Worm (Caenorhabditis elegans): ENCODE results near the gene mom-2.

mom-2 gene

DNA sequence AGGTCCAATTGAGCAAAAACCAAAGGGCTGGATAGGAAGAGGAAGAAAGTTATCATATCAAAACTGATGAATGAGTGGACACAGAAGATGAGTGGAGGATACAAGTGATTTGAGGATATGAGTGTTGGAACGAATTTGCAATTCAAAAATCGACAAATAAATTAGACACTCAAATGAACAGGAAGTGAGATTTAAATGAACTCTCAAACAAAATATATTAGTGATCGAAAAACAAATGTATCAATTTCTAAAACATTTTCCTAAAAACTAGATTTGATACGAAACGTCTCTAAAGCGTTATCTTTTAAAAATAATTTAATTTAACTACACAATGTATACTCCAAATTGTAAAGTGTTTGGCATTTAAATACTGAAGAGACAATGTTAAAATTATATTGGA lies 19.6 kb downstream of the mom-2 start, which contains the start of gene F38E1.10:
Gene F38E1.10 (minus strand): TSS at position 101 of the 400 bp plus-strand sequence.
- TF ChIP-seq mml-1 (tag; optimal IDR thresholded peaks at IDR 0.05): no peak
- no peak for TF ChIP-seq ceh-16 (tag; optimal IDR thresholded peaks at IDR 0.05)
- TF ChIP-seq jun-1 (tag; optimal IDR thresholded peaks at IDR 0.05): no peak
- TF ChIP-seq skn-1 (tag; optimal IDR thresholded peaks at IDR 0.05): no peak
- no peak for TF ChIP-seq ceh-82 (tag; optimal IDR thresholded peaks at IDR 0.05)
- TF ChIP-seq nhr-67 (tag; optimal IDR thresholded peaks at IDR 0.05): no peak

- no peak for TF ChIP-seq nhr-12 (tag; optimal IDR thresholded peaks at IDR 0.05)
- TF ChIP-seq nhr-237 (tag; optimal IDR thresholded peaks at IDR 0.05): no peak
Observed at ce11 chrV:8375849-8376248, 20.1 kb downstream of the mom-2 start, which contains the start of gene F38E1.3. TSS of gene F38E1.3 (plus strand) at chrV:8376149.

ce11 chrV:8379206-8379605 lies 23.4 kb downstream of the mom-2 start, which contains the start of gene F52E1.5:
TSS of gene F52E1.5 (plus strand) at chrV:8379506.
- TF ChIP-seq daf-12 (tag; optimal IDR thresholded peaks at IDR 0.05) (no peak), nhr-11 (tag; optimal IDR thresholded peaks at IDR 0.05) (no peak), ztf-4 (tag; optimal IDR thresholded peaks at IDR 0.05) (no peak), elt-1 (tag; optimal IDR thresholded peaks at IDR 0.05) (no peak), mml-1 (tag; optimal IDR thresholded peaks at IDR 0.05) (no peak), lsy-12 (tag; optimal IDR thresholded peaks at IDR 0.05) (no peak), nhr-23 (tag; optimal IDR thresholded peaks at IDR 0.05) (no peak)

ce11 chrV:8380076-8380475 lies 24.3 kb downstream of the mom-2 start:
- TF ChIP-seq daf-12 (tag; optimal IDR thresholded peaks at IDR 0.05) (no peak), nhr-28 (tag; optimal IDR thresholded peaks at IDR 0.05) (no peak)

ce11 chrV:8383716-8384115 lies 27.9 kb downstream of the mom-2 start, which contains the start of gene F52E1.14:
TSS of gene F52E1.14 (plus strand) at chrV:8383922.
- no peak for TF ChIP-seq lin-39 (tag; optimal IDR thresholded peaks at IDR 0.05)
- TF ChIP-seq skn-1 (tag; optimal IDR thresholded peaks at IDR 0.05): no peak
- peak; percentile 30 for TF ChIP-seq pha-4 (tag; optimal IDR thresholded peaks at IDR 0.05)
- no peak for TF ChIP-seq nhr-25 (tag; optimal IDR thresholded peaks at IDR 0.05)
- peak; percentile 90 for TF ChIP-seq pqm-1 (tag; optimal IDR thresholded peaks at IDR 0.05)
- TF ChIP-seq ztf-4 (tag; optimal IDR thresholded peaks at IDR 0.05): no peak
- TF ChIP-seq elt-2 (tag; optimal IDR thresholded peaks at IDR 0.05): peak; percentile 94

DNA sequence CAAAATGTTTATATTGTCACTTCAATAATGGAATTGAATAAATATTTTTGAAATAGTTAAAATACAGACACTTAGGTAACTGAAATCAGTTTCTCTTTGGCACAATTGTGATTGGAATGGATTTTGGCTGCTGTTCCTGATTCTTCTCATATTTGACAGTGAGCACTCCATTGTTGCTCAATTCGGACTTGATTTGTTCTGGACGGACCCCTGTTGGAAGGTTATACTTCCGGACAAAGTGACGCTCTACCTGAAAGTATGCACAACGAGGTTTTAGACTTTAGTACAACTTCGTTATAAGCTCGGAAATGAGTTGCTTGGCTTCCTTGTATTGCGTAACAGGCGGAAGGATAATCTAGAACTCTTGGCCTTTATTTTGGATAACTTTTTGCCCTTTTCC lies 29.0 kb downstream of the mom-2 start:
- TF ChIP-seq unc-39 (tag; optimal IDR thresholded peaks at IDR 0.05) (no peak), nhr-43 (tag; optimal IDR thresholded peaks at IDR 0.05; ENCODE audit: poor library complexity, severe bottlenecking) (no peak), sea-2 (GFP tag; optimal IDR thresholded peaks at IDR 0.05) (no peak), fos-1 (tag; optimal IDR thresholded peaks at IDR 0.05) (peak; percentile 47), nhr-25 (tag; optimal IDR thresholded peaks at IDR 0.05) (no peak)

DNA sequence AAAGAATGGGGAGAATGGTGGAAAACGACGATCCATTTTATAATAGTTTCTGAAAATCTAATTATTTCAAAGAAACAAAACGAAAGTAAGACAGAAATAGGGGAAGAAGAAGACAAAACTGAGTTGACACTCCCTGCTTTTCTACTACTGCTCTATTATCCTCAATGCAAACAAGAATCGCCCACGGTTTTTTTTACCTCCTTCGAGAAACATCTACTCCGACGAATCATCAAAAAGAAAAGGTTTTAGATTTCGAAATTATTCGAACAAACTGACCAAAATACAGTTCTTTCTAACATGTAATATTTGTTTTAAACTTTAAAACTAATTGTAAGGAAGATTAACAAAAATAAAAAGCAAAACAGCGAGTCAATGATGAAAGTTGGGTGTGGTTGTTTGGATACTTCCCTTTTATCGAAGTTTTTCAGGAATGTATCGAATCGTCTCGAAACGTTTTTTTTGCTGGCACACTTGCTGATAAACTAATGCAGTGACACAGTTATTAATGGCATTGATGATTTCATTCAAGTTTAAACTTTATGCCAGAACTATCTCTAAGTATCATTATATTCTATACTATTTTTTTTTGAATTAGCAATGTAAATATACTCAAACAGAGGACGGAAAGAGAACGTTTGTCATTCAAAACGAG lies 30.2 kb downstream of the mom-2 start, which contains the start of gene hsp-17:
Gene hsp-17 (minus strand): TSS at position 51 of the 652 bp plus-strand sequence.
- TF ChIP-seq nhr-12 (tag; optimal IDR thresholded peaks at IDR 0.05) (no peak), elt-2 (tag; optimal IDR thresholded peaks at IDR 0.05) (peak; percentile 75), pqm-1 (tag; optimal IDR thresholded peaks at IDR 0.05) (peak; percentile 55)

DNA sequence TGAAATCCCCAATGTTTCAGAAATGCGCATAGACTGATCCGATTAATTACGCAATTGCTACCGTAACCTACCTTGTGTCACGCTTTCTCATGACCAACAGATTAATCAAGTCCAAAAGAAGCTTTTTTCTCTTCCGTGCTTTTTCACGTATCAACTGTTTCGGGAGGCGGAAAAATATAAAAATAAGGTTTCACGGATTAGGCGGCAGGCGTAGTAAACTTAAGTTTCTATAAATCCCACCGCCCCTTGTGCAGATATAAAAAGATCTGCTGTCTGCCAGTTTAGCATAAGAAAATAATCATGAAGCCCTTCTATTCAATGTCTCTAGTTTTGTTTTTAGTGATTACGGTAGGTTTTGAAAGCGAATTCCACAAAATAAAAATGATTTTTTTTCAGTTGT lies 31.3 kb downstream of the mom-2 start, which contains the start of gene gcy-7:
Gene gcy-7 (plus strand): TSS at position 301 of the 400 bp plus-strand sequence.
- TF ChIP-seq elt-3 (tag; optimal IDR thresholded peaks at IDR 0.05) (no peak), pqm-1 (tag; optimal IDR thresholded peaks at IDR 0.05) (no peak), fos-1 (tag; optimal IDR thresholded peaks at IDR 0.05) (no peak), ama-1 (optimal IDR thresholded peaks at IDR 0.05) (no peak), R02D3.7 (tag; optimal IDR thresholded peaks at IDR 0.05) (no peak), ceh-28 (tag; optimal IDR thresholded peaks at IDR 0.05) (no peak), mml-1 (tag; optimal IDR thresholded peaks at IDR 0.05) (no peak), elt-2 (tag; optimal IDR thresholded peaks at IDR 0.05) (no peak), ztf-11 (tag; optimal IDR thresholded peaks at IDR 0.05) (no peak), nhr-25 (tag; optimal IDR thresholded peaks at IDR 0.05) (no peak), lin-39 (tag; optimal IDR thresholded peaks at IDR 0.05) (no peak), nfya-1 (tag; optimal IDR thresholded peaks at IDR 0.05; ENCODE audit: insufficient read depth) (no peak), fkh-2 (tag; optimal IDR thresholded peaks at IDR 0.05) (no peak), nhr-12 (tag; optimal IDR thresholded peaks at IDR 0.05) (no peak), nhr-237 (tag; optimal IDR thresholded peaks at IDR 0.05) (no peak), nhr-67 (tag; optimal IDR thresholded peaks at IDR 0.05) (no peak), nhr-43 (tag; optimal IDR thresholded peaks at IDR 0.05; ENCODE audit: poor library complexity, severe bottlenecking) (no peak), snpc-4 (tag; optimal IDR thresholded peaks at IDR 0.05) (no peak), nhr-77 (tag; optimal IDR thresholded peaks at IDR 0.05) (no peak), egl-5 (tag; optimal IDR thresholded peaks at IDR 0.05) (no peak)
